Worm (Caenorhabditis elegans): ENCODE data around the gene W04B5.8.

DNA sequence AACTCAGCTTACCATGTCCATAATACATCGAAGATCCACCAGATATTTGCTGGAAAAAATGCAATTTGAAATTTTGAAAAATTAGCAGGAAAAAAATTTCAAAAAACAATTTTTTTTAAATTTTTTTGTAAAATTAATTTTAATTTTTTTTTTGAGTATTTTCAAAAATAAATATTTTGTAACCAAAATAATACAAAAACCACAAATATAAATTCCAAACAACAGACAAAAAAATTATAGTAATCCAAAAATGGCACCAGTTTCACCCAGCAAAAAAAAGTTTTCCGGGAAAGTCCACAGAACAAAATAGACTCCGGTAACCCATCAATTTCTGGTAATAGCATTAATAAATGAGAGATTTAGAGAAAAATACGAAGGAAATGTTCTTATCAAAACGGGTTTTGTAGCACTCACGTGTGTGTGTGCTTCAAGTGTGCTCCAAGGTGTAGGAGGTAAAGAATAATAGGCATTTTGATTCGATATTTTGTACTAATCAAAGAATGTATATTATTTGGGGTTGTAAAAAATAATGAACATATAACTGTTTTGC, 28.7 kb downstream of the W04B5.8 start, which contains the start of gene nhr-121:
- TF ChIP-seq duxl-1 (tag; optimal IDR thresholded peaks at IDR 0.05; ENCODE audit: poor library complexity) (no peak), zag-1 (tag; optimal IDR thresholded peaks at IDR 0.05) (no peak), F49E8.2 (tag; optimal IDR thresholded peaks at IDR 0.05; ENCODE audit: borderline replicate concordance) (no peak), unc-62 (GFP tag; optimal IDR thresholded peaks at IDR 0.05 in 1 of 2) (no peak), unc-62 (tag; optimal IDR thresholded peaks at IDR 0.05) (no peak)
